Worm (Caenorhabditis elegans) whole organism, late embryonic: Measurements from ENCODE around the gene F37B4.15.

ENCODE experiments used
- ceh-19 ChIP-seq: fragments of 200-800 bp; sonication (Bioruptor generic); optimal IDR thresholded peaks from 2 replicates; lab custom pipeline; 2018; ENCODE audit warnings: mild to moderate bottlenecking, missing genetic modification characterization, missing compliant biosample characterization
- ceh-45 ChIP-seq: fragments of 200-800 bp; sonication (Bioruptor generic); IDR thresholded peaks from 2 replicates; pipeline ENCODE4 v1.3.6; 2022; ENCODE audit warnings: missing genetic modification reagents, missing genetic modification characterization, missing compliant biosample characterization
- fkh-10 ChIP-seq: fragments of 150-350 bp; optimal IDR thresholded peaks from 2 replicates; lab custom pipeline; 2014; ENCODE audit warnings: missing biosample characterization, missing genetic modification reagents, missing genetic modification characterization
- syd-9 ChIP-seq: sonication (generic microtip); optimal IDR thresholded peaks from 2 replicates; lab custom pipeline; 2016; ENCODE audit warnings: mild to moderate bottlenecking, missing genetic modification characterization, moderate library complexity, missing compliant biosample characterization
- unc-86 ChIP-seq: sonication (generic microtip); optimal IDR thresholded peaks from 2 replicates; lab custom pipeline; 2016; ENCODE audit warnings: missing genetic modification characterization, missing compliant biosample characterization

DNA sequence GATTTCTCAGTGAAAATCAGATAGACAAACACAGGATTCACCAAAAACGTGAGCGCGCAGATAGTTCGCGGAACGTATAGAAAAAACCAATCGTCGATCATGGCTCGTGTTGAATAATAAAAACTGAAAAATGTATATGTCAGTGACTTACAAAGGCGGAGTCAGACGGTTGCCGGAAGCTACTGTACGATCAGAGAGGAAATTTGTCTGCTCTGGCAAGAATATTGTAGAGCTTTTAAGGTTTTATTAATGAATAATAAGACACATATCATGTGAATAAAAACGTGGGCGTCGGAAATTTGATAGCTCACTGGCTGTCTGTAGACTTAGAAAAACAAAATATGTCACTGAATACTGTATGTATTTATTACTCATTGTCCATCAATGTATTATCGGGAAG, 36.6 kb upstream of the F37B4.15 start, which contains the start of gene srj-57:
- no peak for TF ChIP-seq ceh-45
- no peak for TF ChIP-seq syd-9 (tag; lab: Kevin White, UChicago)
- TF ChIP-seq unc-86 (tag; lab: Kevin White, UChicago): no peak
- TF ChIP-seq ceh-19 (GFP tag; lab: Kevin White, UChicago): no peak
- no peak for TF ChIP-seq fkh-10 (GFP tag; lab: Kevin White, UChicago)
